Worm (Caenorhabditis elegans): Measurements from ENCODE around the gene ndnf-1.

ndnf-1 gene

ce11 chrIV:3069619-3070260 is 41.0 kb upstream of the ndnf-1 start, which contains the start of gene cpg-9:
TSS of gene cpg-9 (minus strand) at chrIV:3070210.
- TF ChIP-seq elt-1 (tag; optimal IDR thresholded peaks at IDR 0.05): no peak
- peak; percentile 76 for TF ChIP-seq lin-39 (tag; optimal IDR thresholded peaks at IDR 0.05)

- no peak for TF ChIP-seq R02D3.7 (tag; optimal IDR thresholded peaks at IDR 0.05)
These were observed 38.1 kb upstream of the ndnf-1 start, which contains the start of gene Y67D8C.7 for ce11 chrIV:3066834-3067233. TSS of gene Y67D8C.7 (minus strand) at chrIV:3066934.

ce11 chrIV:3062936-3063439 is 34.2 kb upstream of the ndnf-1 start, which contains the start of gene Y67D8C.6:
TSS of gene Y67D8C.6 (minus strand) at chrIV:3063389.
- no peak for TF ChIP-seq elt-2 (tag; optimal IDR thresholded peaks at IDR 0.05)

- TF ChIP-seq aly-2 (tag; optimal IDR thresholded peaks at IDR 0.05) (no peak), mml-1 (tag; optimal IDR thresholded peaks at IDR 0.05) (no peak), lin-39 (tag; optimal IDR thresholded peaks at IDR 0.05) (no peak), ceh-28 (tag; optimal IDR thresholded peaks at IDR 0.05) (no peak), elt-1 (tag; optimal IDR thresholded peaks at IDR 0.05) (no peak), lin-15B (tag; optimal IDR thresholded peaks at IDR 0.05) (no peak), fos-1 (tag; optimal IDR thresholded peaks at IDR 0.05) (no peak), pqm-1 (tag; optimal IDR thresholded peaks at IDR 0.05) (no peak), nhr-237 (tag; optimal IDR thresholded peaks at IDR 0.05) (no peak), lsy-12 (tag; optimal IDR thresholded peaks at IDR 0.05) (no peak), nhr-12 (tag; optimal IDR thresholded peaks at IDR 0.05) (no peak)
These were observed 27.1 kb upstream of the ndnf-1 start for ce11 chrIV:3055848-3056247.

ce11 chrIV:3055320-3055719 is 26.6 kb upstream of the ndnf-1 start:
- TF ChIP-seq jun-1 (tag; optimal IDR thresholded peaks at IDR 0.05) (no peak), sea-2 (GFP tag; optimal IDR thresholded peaks at IDR 0.05) (no peak), lsy-12 (tag; optimal IDR thresholded peaks at IDR 0.05) (no peak), fkh-2 (tag; optimal IDR thresholded peaks at IDR 0.05) (no peak), ceh-16 (tag; optimal IDR thresholded peaks at IDR 0.05) (no peak), pha-4 (tag; optimal IDR thresholded peaks at IDR 0.05) (peak; percentile 38), lin-15B (tag; optimal IDR thresholded peaks at IDR 0.05) (peak; percentile 57), elt-3 (tag; optimal IDR thresholded peaks at IDR 0.05) (no peak)

- no peak for TF ChIP-seq sea-2 (GFP tag; optimal IDR thresholded peaks at IDR 0.05)
- TF ChIP-seq ama-1 (optimal IDR thresholded peaks at IDR 0.05): no peak
- TF ChIP-seq nfya-1 (tag; optimal IDR thresholded peaks at IDR 0.05; ENCODE audit: insufficient read depth): no peak
- no peak for TF ChIP-seq ceh-16 (tag; optimal IDR thresholded peaks at IDR 0.05)
- TF ChIP-seq aly-2 (tag; optimal IDR thresholded peaks at IDR 0.05): no peak
- TF ChIP-seq ceh-9 (tag; optimal IDR thresholded peaks at IDR 0.05): no peak
- no peak for TF ChIP-seq lsy-12 (tag; optimal IDR thresholded peaks at IDR 0.05)
- TF ChIP-seq elt-3 (tag; optimal IDR thresholded peaks at IDR 0.05): no peak
- TF ChIP-seq R02D3.7 (tag; optimal IDR thresholded peaks at IDR 0.05): no peak
These were observed 24.7 kb upstream of the ndnf-1 start, which contains the start of gene ivph-3 for ce11 chrIV:3053428-3053827. TSS of gene ivph-3 (plus strand) at chrIV:3053728.

- TF ChIP-seq elt-1 (tag; optimal IDR thresholded peaks at IDR 0.05): peak; percentile 17
- peak; percentile 42 for TF ChIP-seq fkh-10 (GFP tag; optimal IDR thresholded peaks at IDR 0.05)
- peak; percentile 63 for TF ChIP-seq elt-2 (tag; optimal IDR thresholded peaks at IDR 0.05)
- peak; percentile 73 for TF ChIP-seq nhr-77 (tag; optimal IDR thresholded peaks at IDR 0.05)
- peak; percentile 97 for TF ChIP-seq nhr-43 (tag; optimal IDR thresholded peaks at IDR 0.05; ENCODE audit: poor library complexity, severe bottlenecking)
- TF ChIP-seq ama-1 (optimal IDR thresholded peaks at IDR 0.05): peak; percentile 2
- peak; percentile 73 for TF ChIP-seq hmg-11 (tag; optimal IDR thresholded peaks at IDR 0.05)
- peak; percentile 46 for TF ChIP-seq mdl-1 (tag; optimal IDR thresholded peaks at IDR 0.05)
- peak; percentile 47 for TF ChIP-seq aly-2 (tag; optimal IDR thresholded peaks at IDR 0.05)
- peak; percentile 88 for TF ChIP-seq lin-15B (tag; optimal IDR thresholded peaks at IDR 0.05)
- TF ChIP-seq nhr-11 (tag; optimal IDR thresholded peaks at IDR 0.05): peak; percentile 60
- peak; percentile 54 for TF ChIP-seq unc-62 (GFP tag; optimal IDR thresholded peaks at IDR 0.05)
- peak in 1 of 3 experiments; percentile 11 for TF ChIP-seq elt-3 (tag; optimal IDR thresholded peaks at IDR 0.05)
- peak; percentile 93 for TF ChIP-seq lsy-12 (tag; optimal IDR thresholded peaks at IDR 0.05)
- peak; percentile 11 for TF ChIP-seq nhr-76 (tag; optimal IDR thresholded peaks at IDR 0.05)
- TF ChIP-seq ceh-82 (tag; optimal IDR thresholded peaks at IDR 0.05): peak; percentile 87
- TF ChIP-seq ceh-28 (tag; optimal IDR thresholded peaks at IDR 0.05): peak; percentile 77
- peak; percentile 80 for TF ChIP-seq lin-39 (tag; optimal IDR thresholded peaks at IDR 0.05)
- TF ChIP-seq egl-5 (tag; optimal IDR thresholded peaks at IDR 0.05): peak; percentile 95
- TF ChIP-seq ZK546.5 (tag; optimal IDR thresholded peaks at IDR 0.05): peak; percentile 28
- TF ChIP-seq egl-27 (tag; optimal IDR thresholded peaks at IDR 0.05): peak; percentile 81
- peak; percentile 37 for TF ChIP-seq ztf-4 (tag; optimal IDR thresholded peaks at IDR 0.05)
These were observed 21.6 kb upstream of the ndnf-1 start, which contains the start of gene eel-1 for ce11 chrIV:3050054-3050990. TSS of gene eel-1 (minus strand) at chrIV:3050104.

All from whole organism, L3 larva.